Fruit fly (Drosophila melanogaster) whole organism, pupa: ENCODE measurements around the gene Lint-1.
A peak's percentile ranks its signal among the peaks of the same experiment; 100 is the strongest.

Source experiments
- CG10348 ChIP-seq: fragments of 200-800 bp; sonication (Bioruptor generic); IDR thresholded peaks from 2 replicates; pipeline ENCODE4 v1.3.6; 2022; ENCODE audit warnings: missing biosample characterization, missing genetic modification characterization
- CG12605 ChIP-seq: fragments of 200-800 bp; sonication (Bioruptor generic); IDR thresholded peaks from 2 replicates; pipeline ENCODE4 v1.3.6; 2022; ENCODE audit warnings: missing biosample characterization, missing genetic modification characterization
- CG13204 ChIP-seq: fragments of 200-800 bp; sonication (Bioruptor generic); optimal IDR thresholded peaks from 2 replicates; lab custom pipeline; 2018; ENCODE audit warnings: missing biosample characterization, mild to moderate bottlenecking, missing genetic modification characterization, moderate library complexity
- CG14655 ChIP-seq: fragments of 200-800 bp; sonication (Bioruptor generic); optimal IDR thresholded peaks from 3 replicates; lab custom pipeline; 2017; ENCODE audit warnings: mild to moderate bottlenecking, missing biosample characterization, missing genetic modification reagents, missing genetic modification characterization
- CG15710 ChIP-seq: fragments of 200-800 bp; sonication (Bioruptor generic); optimal IDR thresholded peaks from 2 replicates; lab custom pipeline; 2018; ENCODE audit warnings: missing biosample characterization, mild to moderate bottlenecking, missing genetic modification characterization, moderate library complexity
- CG17806 ChIP-seq: fragments of 200-800 bp; sonication (Bioruptor generic); optimal IDR thresholded peaks from 2 replicates; lab custom pipeline; 2018; ENCODE audit warnings: missing biosample characterization, mild to moderate bottlenecking, missing genetic modification characterization, moderate library complexity
- CG32121 ChIP-seq: fragments of 200-800 bp; sonication (Bioruptor generic); IDR thresholded peaks from 2 replicates; pipeline ENCODE4 v1.3.6; 2022; ENCODE audit warnings: missing biosample characterization, missing genetic modification characterization
- CG34367 ChIP-seq: fragments of 200-800 bp; sonication (Bioruptor generic); optimal IDR thresholded peaks from 2 replicates; lab custom pipeline; 2018; ENCODE audit warnings: missing biosample characterization, mild to moderate bottlenecking, missing genetic modification characterization
- CG4496 ChIP-seq: fragments of 200-800 bp; sonication (Bioruptor generic); IDR thresholded peaks from 3 replicates; pipeline ENCODE4 v1.3.6; 2022; ENCODE audit warnings: missing biosample characterization, missing genetic modification characterization
- CG8159 ChIP-seq: fragments of 200-800 bp; sonication (Bioruptor generic); optimal IDR thresholded peaks from 3 replicates; lab custom pipeline; 2018; ENCODE audit warnings: missing biosample characterization, mild to moderate bottlenecking, missing genetic modification characterization, moderate library complexity
- CG8301 ChIP-seq: fragments of 200-800 bp; sonication (Bioruptor generic); optimal IDR thresholded peaks from 2 replicates; lab custom pipeline; 2018; ENCODE audit warnings: missing biosample characterization, mild to moderate bottlenecking, missing genetic modification characterization
- CG9948 ChIP-seq: fragments of 200-800 bp; sonication (Bioruptor generic); optimal IDR thresholded peaks from 2 replicates; lab custom pipeline; 2018; ENCODE audit warnings: missing biosample characterization, mild to moderate bottlenecking, missing genetic modification characterization, moderate library complexity
- D1 ChIP-seq: fragments of 200-800 bp; sonication (Bioruptor generic); optimal IDR thresholded peaks from 2 replicates; lab custom pipeline; 2018; ENCODE audit warnings: missing biosample characterization, mild to moderate bottlenecking, missing genetic modification characterization, moderate library complexity
- EcR ChIP-seq: fragments of 200-800 bp; sonication (Bioruptor generic); optimal IDR thresholded peaks from 3 replicates; lab custom pipeline; 2019; ENCODE audit warnings: missing biosample characterization, missing genetic modification characterization, mild to moderate bottlenecking, moderate library complexity, missing genetic modification reagents
- Ets98B ChIP-seq: fragments of 200-800 bp; sonication (Bioruptor generic); IDR thresholded peaks from 2 replicates; pipeline ENCODE4 v1.3.6; 2022; ENCODE audit warnings: missing biosample characterization, missing genetic modification characterization
- Pif1A ChIP-seq: fragments of 200-800 bp; sonication (Bioruptor generic); optimal IDR thresholded peaks from 3 replicates; lab custom pipeline; 2016; ENCODE audit warnings: missing biosample characterization, missing genetic modification characterization
- Pif1B ChIP-seq: fragments of 200-800 bp; sonication (Bioruptor generic); optimal IDR thresholded peaks from 3 replicates; lab custom pipeline; 2016; ENCODE audit warnings: missing biosample characterization, missing genetic modification characterization
- Snoo ChIP-seq: fragments of 200-800 bp; sonication (Bioruptor generic); optimal IDR thresholded peaks from 3 replicates; lab custom pipeline; 2017; ENCODE audit warnings: missing biosample characterization, mild to moderate bottlenecking, missing genetic modification characterization, inconsistent platforms
- fd96Ca ChIP-seq: fragments of 200-800 bp; sonication (Bioruptor generic); IDR thresholded peaks from 3 replicates; pipeline ENCODE4 v1.3.6; 2022; ENCODE audit warnings: missing biosample characterization, missing genetic modification characterization
- gl ChIP-seq: fragments of 200-800 bp; sonication (Bioruptor generic); optimal IDR thresholded peaks from 2 replicates; lab custom pipeline; 2018; ENCODE audit warnings: missing biosample characterization, mild to moderate bottlenecking, missing genetic modification characterization
- rn ChIP-seq: fragments of 200-800 bp; sonication (Bioruptor generic); IDR thresholded peaks from 2 replicates; pipeline ENCODE4 v1.3.6; 2022; ENCODE audit warnings: missing biosample characterization, missing genetic modification characterization

Gene Lint-1

DNA sequence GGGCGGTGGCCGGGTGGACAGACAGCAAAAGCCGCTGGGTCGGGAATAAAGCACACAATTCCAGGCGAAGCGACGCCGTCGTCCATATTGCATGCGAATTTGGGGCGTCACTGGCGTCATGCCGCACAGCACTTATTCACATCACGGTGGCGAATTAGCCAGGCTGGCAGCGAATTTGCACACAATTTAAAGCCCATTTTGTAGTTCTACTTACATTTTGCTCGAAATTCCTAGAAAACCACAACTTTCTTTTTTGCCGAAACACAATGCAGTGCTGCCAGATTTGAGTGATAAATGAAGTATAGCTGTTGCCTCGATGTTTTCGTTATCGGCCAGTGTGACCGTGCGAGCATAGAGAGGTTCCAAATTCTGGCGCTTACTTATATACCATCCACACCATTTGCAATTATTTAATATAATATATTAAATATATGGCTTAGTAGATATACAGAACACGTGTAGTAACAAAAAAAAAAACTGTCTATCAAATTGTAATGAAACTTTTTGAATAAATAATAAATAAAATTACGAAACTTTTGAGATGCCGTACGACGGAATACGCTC, 769 bp upstream of the Lint-1 start, which contains the start of gene Ran:
Gene Ran, minus strand, starts transcription at position 445 of the 564 bp plus-strand sequence.
- no peak for TF ChIP-seq Pif1A (GFP tag; lab: Kevin White, UChicago)
- TF ChIP-seq fd96Ca, result no peak
- TF ChIP-seq rn (GFP tag; lab: Robert Waterston, UW), result no peak
- TF ChIP-seq CG4496 (GFP tag; lab: Robert Waterston, UW), result no peak
- TF ChIP-seq CG13204 (GFP tag; lab: Kevin White, UChicago), result no peak
- no peak for TF ChIP-seq CG15710
- TF ChIP-seq CG10348 (GFP tag; lab: Robert Waterston, UW), result no peak
- no peak for TF ChIP-seq CG14655 (GFP tag; lab: Kevin White, UChicago)
- TF ChIP-seq CG8301, result no peak
- TF ChIP-seq CG9948 (tag; lab: Kevin White, UChicago), result no peak

DNA sequence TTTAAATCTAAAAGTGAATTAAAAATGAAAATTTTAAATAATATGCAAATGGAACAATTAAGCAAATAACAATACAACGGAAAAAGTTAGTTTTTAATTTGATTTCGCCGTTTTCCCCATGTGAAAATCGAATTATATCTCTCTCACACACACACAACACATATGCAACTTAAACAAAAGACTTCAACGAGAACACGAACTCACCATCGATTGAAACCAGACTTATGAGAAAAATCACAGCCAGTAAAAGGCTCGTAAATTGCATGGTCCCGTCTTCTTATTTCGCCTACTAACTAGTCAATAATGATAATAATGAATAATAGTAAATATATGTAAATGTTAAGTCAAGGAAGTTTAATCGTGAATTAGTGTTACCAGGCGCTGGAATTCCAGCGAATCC, 4.3 kb downstream of the Lint-1 start:
- peak; percentile 16 for TF ChIP-seq EcR
- TF ChIP-seq fd96Ca, result no peak

DNA sequence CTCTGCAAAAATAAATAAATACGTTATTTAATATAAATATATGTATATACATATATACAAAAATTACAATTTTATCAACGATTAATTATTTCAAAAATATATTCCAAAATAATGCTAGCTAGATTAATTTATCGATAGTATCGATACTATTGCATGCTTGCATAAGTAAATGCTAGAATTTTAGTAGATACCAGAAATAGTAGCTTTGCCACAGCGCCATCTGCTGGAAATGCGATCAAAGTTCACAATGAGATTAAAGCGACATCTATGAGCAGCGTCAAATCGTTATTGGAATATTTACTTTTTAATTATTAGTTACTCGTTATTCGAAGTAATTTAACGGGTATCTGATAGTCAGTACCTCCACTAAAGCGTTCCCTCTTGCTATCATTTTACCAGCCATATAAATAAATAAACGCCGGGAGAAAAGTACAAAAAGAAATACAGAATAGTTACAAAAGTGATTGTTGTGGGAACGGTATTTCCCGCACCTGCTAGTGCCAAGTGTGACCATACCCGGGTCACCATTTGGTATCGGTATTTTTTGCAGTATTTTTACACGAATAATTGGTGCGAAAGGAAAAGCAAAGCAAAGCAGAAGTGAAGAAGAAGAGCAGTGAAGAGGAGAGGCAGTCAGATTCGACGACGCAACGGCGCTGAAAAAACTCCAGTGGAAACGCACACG, 4.8 kb downstream of the Lint-1 start, which contains the start of the genes rtv and Dlic:
Gene rtv, minus strand, starts transcription at position 165 of the 685 bp plus-strand sequence.
Gene Dlic, plus strand, starts transcription at position 596 of the 685 bp plus-strand sequence.
- TF ChIP-seq rn (GFP tag; lab: Robert Waterston, UW), result no peak
- no peak for TF ChIP-seq D1
- no peak for TF ChIP-seq Snoo
- TF ChIP-seq CG9948 (tag; lab: Kevin White, UChicago), result no peak
- TF ChIP-seq CG32121, result no peak
- no peak for TF ChIP-seq fd96Ca
- no peak for TF ChIP-seq CG12605 (GFP tag; lab: Robert Waterston, UW)
- no peak for TF ChIP-seq CG15710
- TF ChIP-seq, all 21 proteins: peak for 0

DNA sequence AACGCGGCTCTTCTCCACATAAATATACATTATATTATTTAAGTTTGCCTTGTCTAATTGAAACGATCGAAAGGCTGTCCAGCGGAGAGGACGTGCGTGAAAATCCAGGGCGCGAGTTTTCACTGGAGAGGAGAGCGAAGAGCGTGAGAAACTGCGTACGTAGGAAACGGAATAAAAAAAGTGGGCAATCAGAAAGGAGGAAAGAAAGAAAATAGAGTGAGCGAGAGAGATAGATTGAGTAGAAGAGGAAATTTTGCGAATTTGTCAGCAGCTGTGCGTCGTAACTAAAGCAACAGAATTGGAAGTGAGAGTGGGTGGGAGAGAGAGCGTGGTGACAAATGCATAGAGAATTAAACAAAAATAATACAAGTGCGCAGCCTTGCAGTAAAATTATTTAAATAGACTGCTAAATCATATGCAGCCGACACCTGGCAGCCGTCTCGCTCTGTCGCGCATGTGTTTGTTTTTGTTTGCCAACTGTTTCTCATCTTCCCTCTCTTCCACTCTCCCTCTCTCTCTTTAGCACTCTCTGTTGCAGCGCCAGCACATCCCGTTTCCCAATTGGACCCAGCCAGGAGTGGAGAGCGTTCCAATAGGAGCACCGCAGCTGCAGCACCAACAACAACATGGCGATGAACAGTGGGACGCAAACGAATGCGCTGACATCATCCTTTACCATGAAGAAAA, 5.5 kb downstream of the Lint-1 start:
- TF ChIP-seq CG32121, result no peak
- TF ChIP-seq CG13204 (GFP tag; lab: Kevin White, UChicago), result peak; percentile 45
- TF ChIP-seq CG4496 (GFP tag; lab: Robert Waterston, UW), result peak; percentile 46; the same call in 1 of the 3 replicates
- no peak for TF ChIP-seq Snoo
- no peak; the same call in 1 of the 2 replicates for TF ChIP-seq Ets98B (GFP tag; lab: Robert Waterston, UW)
- TF ChIP-seq CG8159, result no peak
- TF ChIP-seq CG15710, result no peak
- no peak for TF ChIP-seq D1
- TF ChIP-seq EcR, result no peak
- peak; percentile 25; the same call in 1 of the 3 replicates for TF ChIP-seq fd96Ca
- no peak for TF ChIP-seq rn (GFP tag; lab: Robert Waterston, UW)
- no peak for TF ChIP-seq CG17806 (tag; lab: Kevin White, UChicago)
- TF ChIP-seq Pif1A (GFP tag; lab: Kevin White, UChicago), result no peak
- 0 out of 2 replicates have a peak, but pooled peaks have one; percentile 11 for TF ChIP-seq CG12605 (GFP tag; lab: Robert Waterston, UW)
- no peak for TF ChIP-seq gl (tag; lab: Kevin White, UChicago)
- TF ChIP-seq CG8301, result no peak
- TF ChIP-seq CG14655 (GFP tag; lab: Kevin White, UChicago), result peak; percentile 4
- TF ChIP-seq Pif1B, result peak; percentile 7
- TF ChIP-seq CG10348 (GFP tag; lab: Robert Waterston, UW), result no peak
- TF ChIP-seq CG34367 (tag; lab: Kevin White, UChicago), result no peak
- no peak for TF ChIP-seq CG9948 (tag; lab: Kevin White, UChicago)

DNA sequence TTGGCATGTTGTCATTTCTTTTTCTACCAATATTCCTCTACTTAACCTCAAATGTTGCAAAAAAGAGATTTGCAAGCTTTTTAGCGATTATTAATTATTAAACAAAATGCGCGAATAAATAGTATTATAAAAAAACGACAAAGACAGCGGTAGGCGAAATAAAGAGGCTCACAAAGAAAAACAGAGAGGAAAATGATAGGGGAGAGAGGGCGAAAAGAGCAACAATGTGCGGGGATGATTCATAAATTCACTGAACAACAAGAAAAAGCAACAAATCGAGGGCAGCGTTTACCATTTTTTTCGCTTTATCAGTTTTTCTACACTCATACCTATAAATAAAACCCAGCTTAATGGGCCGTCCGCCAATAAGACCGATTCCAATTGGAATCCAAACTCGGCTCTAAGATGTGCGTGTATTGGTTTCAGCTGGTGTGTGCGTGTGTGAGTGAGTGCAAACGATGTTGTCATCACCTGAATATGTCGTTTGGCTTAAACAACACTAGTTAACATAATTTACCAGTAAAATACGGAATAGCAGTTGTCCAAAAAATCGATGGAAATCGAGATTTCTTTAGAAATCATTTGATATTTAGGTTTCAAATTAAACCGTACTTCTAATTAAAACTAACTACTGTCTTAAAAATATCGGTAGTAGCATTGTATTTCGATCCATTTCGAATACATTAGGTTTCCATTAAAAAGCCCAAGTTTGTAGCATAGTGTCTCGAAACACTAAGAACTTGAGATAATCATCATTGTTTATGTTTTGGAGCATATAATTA, 6.9 kb downstream of the Lint-1 start:
- TF ChIP-seq CG34367 (tag; lab: Kevin White, UChicago) (peak; percentile 6), CG17806 (tag; lab: Kevin White, UChicago) (no peak), CG9948 (tag; lab: Kevin White, UChicago) (peak; percentile 17), Pif1A (GFP tag; lab: Kevin White, UChicago) (peak; percentile 13), CG15710 (peak; percentile 4), CG8159 (peak; percentile 37)
